Fruit fly (Drosophila melanogaster): ENCODE results near the gene CG7272.

Gene CG7272

dm6 chr3L:15507148-15507896 is 6.6 kb downstream of the CG7272 start:
- TF ChIP-seq Lpt (GFP tag; optimal IDR thresholded peaks at IDR 0.05), result no peak
- peak; percentile 97 for TF ChIP-seq svp (GFP tag)
- TF ChIP-seq achi (GFP tag; optimal IDR thresholded peaks at IDR 0.05), result no peak
- TF ChIP-seq pdm3 (GFP tag; optimal IDR thresholded peaks at IDR 0.05), result no peak
- TF ChIP-seq vri (GFP tag; optimal IDR thresholded peaks at IDR 0.05), result peak; percentile 80
- no peak for TF ChIP-seq Eip75B (GFP tag; optimal IDR thresholded peaks at IDR 0.05)
- no peak for TF ChIP-seq Hr39 (GFP tag; optimal IDR thresholded peaks at IDR 0.05)
- TF ChIP-seq Eip93F (GFP tag; optimal IDR thresholded peaks at IDR 0.05), result no peak
- no peak for TF ChIP-seq salr (GFP tag; optimal IDR thresholded peaks at IDR 0.05)
- no peak for TF ChIP-seq CG11762 (GFP tag; optimal IDR thresholded peaks at IDR 0.05; ENCODE audit: insufficient read depth)
- TF ChIP-seq CG11902 (GFP tag; optimal IDR thresholded peaks at IDR 0.05), result no peak
- no peak for TF ChIP-seq fd85E (GFP tag; optimal IDR thresholded peaks at IDR 0.05)
- TF ChIP-seq Blimp-1 (GFP tag; optimal IDR thresholded peaks at IDR 0.05), result no peak

DNA sequence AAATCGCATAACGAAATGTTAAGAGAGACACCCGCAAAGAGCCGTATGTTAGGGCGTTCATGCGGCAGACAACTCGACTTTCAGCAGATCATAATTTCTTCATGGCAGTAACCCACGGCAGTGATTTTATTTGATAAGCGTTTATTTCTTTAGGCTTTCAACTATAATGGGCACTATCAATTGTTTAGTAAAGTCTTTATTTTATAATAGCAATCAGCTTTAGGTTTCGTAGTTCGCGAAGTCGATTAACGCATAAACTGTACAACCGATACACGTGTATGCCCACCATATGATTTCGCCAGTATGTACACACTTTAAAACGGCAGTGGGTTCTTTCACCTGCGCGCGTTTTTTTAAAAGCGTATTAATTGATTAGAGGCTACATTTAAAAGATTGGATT is 7.5 kb downstream of the CG7272 start, which contains the start of gene CG7841:
Gene CG7841 (minus strand): TSS at position 20 of the 400 bp plus-strand sequence.
- TF ChIP-seq salr (GFP tag; optimal IDR thresholded peaks at IDR 0.05) (peak; percentile 93 to 95), CG6792 (GFP tag; optimal IDR thresholded peaks at IDR 0.05) (peak; percentile 98), CG10631 (GFP tag; optimal IDR thresholded peaks at IDR 0.05) (peak; percentile 94), CG3919 (GFP tag; optimal IDR thresholded peaks at IDR 0.05) (peak; percentile 99), OdsH (GFP tag; optimal IDR thresholded peaks at IDR 0.05) (peak; percentile 97), CG34406 (GFP tag; optimal IDR thresholded peaks at IDR 0.05) (peak; percentile 98), Lpt (GFP tag; optimal IDR thresholded peaks at IDR 0.05) (peak; percentile 96), dac (GFP tag; optimal IDR thresholded peaks at IDR 0.05) (peak; percentile 96), Hr39 (GFP tag; optimal IDR thresholded peaks at IDR 0.05) (peak; percentile 97), CG11902 (GFP tag; optimal IDR thresholded peaks at IDR 0.05) (peak; percentile 90), CG7368 (GFP tag; optimal IDR thresholded peaks at IDR 0.05) (peak; percentile 97), CG9139 (GFP tag; optimal IDR thresholded peaks at IDR 0.05) (peak; percentile 97), acj6 (GFP tag; optimal IDR thresholded peaks at IDR 0.05) (peak; percentile 98), CG8632 (GFP tag; optimal IDR thresholded peaks at IDR 0.05) (peak; percentile 97), Ets21C (GFP tag; optimal IDR thresholded peaks at IDR 0.05) (peak; percentile 96), fd59A (GFP tag; optimal IDR thresholded peaks at IDR 0.05) (peak; percentile 95), Ets96B (tag; optimal IDR thresholded peaks at IDR 0.05) (peak; percentile 98), ss (GFP tag; optimal IDR thresholded peaks at IDR 0.05) (peak; percentile 98 to 99), pdm3 (GFP tag; optimal IDR thresholded peaks at IDR 0.05) (peak; percentile 98), Blimp-1 (GFP tag; optimal IDR thresholded peaks at IDR 0.05) (peak; percentile 93), CG31627 (GFP tag; optimal IDR thresholded peaks at IDR 0.05) (peak; percentile 97), vri (GFP tag; optimal IDR thresholded peaks at IDR 0.05) (peak; percentile 99), CG11762 (GFP tag; optimal IDR thresholded peaks at IDR 0.05; ENCODE audit: insufficient read depth) (peak; percentile 96), Sox15 (GFP tag; optimal IDR thresholded peaks at IDR 0.05) (peak; percentile 92), Eip78C (GFP tag) (peak; percentile 100), achi (GFP tag; optimal IDR thresholded peaks at IDR 0.05) (peak; percentile 97), eg (GFP tag; IDR thresholded peaks at IDR 0.05) (peak; percentile 98; the same call in 2 of the 3 replicates), cyc (GFP tag; optimal IDR thresholded peaks at IDR 0.05) (peak; percentile 97), CG6808 (GFP tag; optimal IDR thresholded peaks at IDR 0.05) (peak; percentile 98), Gug (GFP tag; IDR thresholded peaks at IDR 0.05) (peak; percentile 93), CG6276 (GFP tag; optimal IDR thresholded peaks at IDR 0.05) (peak; percentile 97), Hr38 (GFP tag; optimal IDR thresholded peaks at IDR 0.05) (peak; percentile 40), topi (GFP tag; optimal IDR thresholded peaks at IDR 0.05) (peak; percentile 99), CG1621 (tag; optimal IDR thresholded peaks at IDR 0.05) (peak; percentile 97), esn (GFP tag; optimal IDR thresholded peaks at IDR 0.05) (peak; percentile 99), Sox14 (GFP tag; optimal IDR thresholded peaks at IDR 0.05) (peak; percentile 98), CG16779 (tag; optimal IDR thresholded peaks at IDR 0.05) (peak; percentile 97), CG6163 (GFP tag; IDR thresholded peaks at IDR 0.05) (peak; percentile 98), Smox (GFP tag; optimal IDR thresholded peaks at IDR 0.05) (peak; percentile 98), CG3032 (tag; optimal IDR thresholded peaks at IDR 0.05) (peak; percentile 99), Met (GFP tag; optimal IDR thresholded peaks at IDR 0.05) (peak; percentile 99), CG15336 (GFP tag; IDR thresholded peaks at IDR 0.05) (peak; percentile 99), CG10669 (GFP tag; optimal IDR thresholded peaks at IDR 0.05) (peak; percentile 98)
